1 fruit fly cellular context compared by ENCODE assay signal in the genomic region with DNA sequence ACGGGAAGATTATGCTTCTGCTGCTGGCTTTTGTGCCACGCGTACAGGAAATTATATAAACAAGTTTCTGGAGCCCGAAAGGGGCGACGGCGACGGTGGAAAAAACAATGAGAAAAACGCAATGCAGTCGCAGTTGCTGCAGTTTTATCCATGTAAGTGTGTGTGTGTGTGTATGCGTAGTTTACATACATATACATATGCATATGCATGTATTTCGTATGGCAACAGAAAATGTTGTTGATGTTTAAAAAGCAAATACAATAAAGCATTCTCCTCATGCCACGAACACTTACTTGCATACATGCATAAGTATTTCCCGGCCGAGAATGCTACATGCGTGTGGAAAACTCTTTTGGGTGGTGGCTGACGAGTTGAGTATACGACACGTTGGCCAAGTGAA.
TF ChIP-seq lines count a peak whose summit lies in the region.

No protein-coding gene starts in this region.

TF ChIP-seq in whole organism, embryonic, 481 proteins besides CTCF, POLR2A, EP300 and RAD21 (continued from another document and continues in another):
- peak; percentile 38 for TF ChIP-seq pfk (GFP tag; optimal IDR thresholded peaks at IDR 0.05; lab: Kevin White, UChicago)
- TF ChIP-seq B-H1 (GFP tag; IDR thresholded peaks at IDR 0.05; lab: Robert Waterston, UW) = no peak
- TF ChIP-seq CG31441 (GFP tag; IDR thresholded peaks at IDR 0.05; lab: Robert Waterston, UW) = no peak; the same call in 1 of the 2 replicates
- peak; percentile 25 for TF ChIP-seq CG33213 (GFP tag; optimal IDR thresholded peaks at IDR 0.05; lab: Kevin White, UChicago)
- TF ChIP-seq CG16863 (GFP tag; optimal IDR thresholded peaks at IDR 0.05; lab: Kevin White, UChicago) = peak; percentile 28
- no peak for TF ChIP-seq CG30020 (tag; optimal IDR thresholded peaks at IDR 0.05; lab: Kevin White, UChicago)
- no peak for TF ChIP-seq ems (GFP tag; optimal IDR thresholded peaks at IDR 0.05; lab: Kevin White, UChicago)
- no peak for TF ChIP-seq Hmr (GFP tag; optimal IDR thresholded peaks at IDR 0.05; lab: Kevin White, UChicago)
- peak; percentile 59 for TF ChIP-seq CG14710 (tag; optimal IDR thresholded peaks at IDR 0.05; lab: Kevin White, UChicago)
- peak; percentile 65 for TF ChIP-seq Xrp1 (GFP tag; IDR thresholded peaks at IDR 0.05; lab: Robert Waterston, UW)
- no peak for TF ChIP-seq Atf6 (GFP tag; IDR thresholded peaks at IDR 0.05; lab: Robert Waterston, UW)
- no peak for TF ChIP-seq Doc2 (GFP tag; IDR thresholded peaks at IDR 0.05; lab: Robert Waterston, UW)
- TF ChIP-seq Myb (GFP tag; optimal IDR thresholded peaks at IDR 0.05; lab: Kevin White, UChicago) = no peak
- TF ChIP-seq Sin3A (optimal IDR thresholded peaks at IDR 0.05; lab: Kevin White, UChicago) = no peak
- no peak for TF ChIP-seq Fer1 (GFP tag; optimal IDR thresholded peaks at IDR 0.05; lab: Kevin White, UChicago)
- no peak for TF ChIP-seq Atf-2 (GFP tag; optimal IDR thresholded peaks at IDR 0.05; lab: Kevin White, UChicago)
- no peak for TF ChIP-seq CG11085 (GFP tag; IDR thresholded peaks at IDR 0.05; lab: Robert Waterston, UW)
- peak; percentile 91 for TF ChIP-seq fd64A (GFP tag; optimal IDR thresholded peaks at IDR 0.05; lab: Kevin White, UChicago)
- TF ChIP-seq chif (GFP tag; optimal IDR thresholded peaks at IDR 0.05; lab: Kevin White, UChicago) = peak in 1 of 2 experiments; percentile 31
- no peak for TF ChIP-seq CG43689 (GFP tag; IDR thresholded peaks at IDR 0.05; lab: Robert Waterston, UW)
- TF ChIP-seq gro (GFP tag; optimal IDR thresholded peaks at IDR 0.05; lab: Kevin White, UChicago) = no peak
- no peak for TF ChIP-seq ftz-f1 (GFP tag; optimal IDR thresholded peaks at IDR 0.05; lab: Kevin White, UChicago)
- TF ChIP-seq CG13894 (tag; optimal IDR thresholded peaks at IDR 0.05; lab: Kevin White, UChicago) = no peak
- no peak for TF ChIP-seq CG34422 (GFP tag; IDR thresholded peaks at IDR 0.05; lab: Robert Waterston, UW)
- no peak for TF ChIP-seq fru (optimal IDR thresholded peaks at IDR 0.05; lab: Kevin White, UChicago)
- TF ChIP-seq CG8944 (GFP tag; optimal IDR thresholded peaks at IDR 0.05; lab: Kevin White, UChicago) = peak; percentile 37
- TF ChIP-seq slbo (GFP tag; IDR thresholded peaks at IDR 0.05; lab: Robert Waterston, UW) = no peak
- TF ChIP-seq CG7271 (tag; optimal IDR thresholded peaks at IDR 0.05; lab: Kevin White, UChicago) = no peak
- TF ChIP-seq CG3995 (GFP tag; optimal IDR thresholded peaks at IDR 0.05; lab: Kevin White, UChicago) = no peak
- TF ChIP-seq fd3F (GFP tag; optimal IDR thresholded peaks at IDR 0.05; lab: Kevin White, UChicago) = no peak
- TF ChIP-seq Aef1 (GFP tag; IDR thresholded peaks at IDR 0.05; lab: Robert Waterston, UW) = no peak
- TF ChIP-seq gcm (GFP tag; optimal IDR thresholded peaks at IDR 0.05; lab: Kevin White, UChicago) = peak; percentile 58
- TF ChIP-seq Dad (GFP tag; optimal IDR thresholded peaks at IDR 0.05; lab: Kevin White, UChicago) = no peak
- no peak for TF ChIP-seq sob (GFP tag; IDR thresholded peaks at IDR 0.05; lab: Robert Waterston, UW)
- no peak for TF ChIP-seq CG7357 (GFP tag; IDR thresholded peaks at IDR 0.05; lab: Robert Waterston, UW)
- no peak for TF ChIP-seq CG10543 (GFP tag; optimal IDR thresholded peaks at IDR 0.05; lab: Kevin White, UChicago)
- TF ChIP-seq ewg (GFP tag; optimal IDR thresholded peaks at IDR 0.05; lab: Kevin White, UChicago) = peak; percentile 58
- no peak for TF ChIP-seq CG11695 (GFP tag; IDR thresholded peaks at IDR 0.05; lab: Robert Waterston, UW)
- TF ChIP-seq trh (GFP tag; optimal IDR thresholded peaks at IDR 0.05; lab: Kevin White, UChicago) = no peak
- no peak for TF ChIP-seq Taf1 (GFP tag; IDR thresholded peaks at IDR 0.05; lab: Robert Waterston, UW)
- no peak for TF ChIP-seq CG9215 (GFP tag; IDR thresholded peaks at IDR 0.05; lab: Robert Waterston, UW)
- no peak for TF ChIP-seq CG17912 (GFP tag; optimal IDR thresholded peaks at IDR 0.05; lab: Kevin White, UChicago)
- peak; percentile 84 for TF ChIP-seq CG3407 (GFP tag; optimal IDR thresholded peaks at IDR 0.05; lab: Kevin White, UChicago)
- TF ChIP-seq CG7963 (GFP tag; IDR thresholded peaks at IDR 0.05; lab: Robert Waterston, UW; ENCODE audit: partially characterized antibody) = no peak
- TF ChIP-seq peb (GFP tag; IDR thresholded peaks at IDR 0.05; lab: Robert Waterston, UW) = 0 out of 2 replicates have a peak, but pooled peaks have one; percentile 30
- TF ChIP-seq H2.0 (GFP tag; IDR thresholded peaks at IDR 0.05; lab: Robert Waterston, UW) = no peak
- no peak for TF ChIP-seq Fer3 (tag; optimal IDR thresholded peaks at IDR 0.05; lab: Kevin White, UChicago)
- TF ChIP-seq Dfd (GFP tag; optimal IDR thresholded peaks at IDR 0.05; lab: Kevin White, UChicago) = no peak
- TF ChIP-seq Elba2 (GFP tag; optimal IDR thresholded peaks at IDR 0.05; lab: Kevin White, UChicago) = no peak
- TF ChIP-seq Drgx (GFP tag; IDR thresholded peaks at IDR 0.05; lab: Robert Waterston, UW) = peak; percentile 34; the same call in 1 of the 2 replicates
- TF ChIP-seq lbe (GFP tag; optimal IDR thresholded peaks at IDR 0.05; lab: Kevin White, UChicago) = no peak
- no peak for TF ChIP-seq CG12219 (GFP tag; optimal IDR thresholded peaks at IDR 0.05; lab: Kevin White, UChicago)
- no peak for TF ChIP-seq Ssrp (tag; optimal IDR thresholded peaks at IDR 0.05; lab: Kevin White, UChicago)
- no peak for TF ChIP-seq Dll (GFP tag; IDR thresholded peaks at IDR 0.05; lab: Robert Waterston, UW; ENCODE audit: partially characterized antibody)
- TF ChIP-seq CG30403 (GFP tag; optimal IDR thresholded peaks at IDR 0.05; lab: Kevin White, UChicago) = no peak
- TF ChIP-seq jumu (GFP tag; optimal IDR thresholded peaks at IDR 0.05; lab: Kevin White, UChicago) = no peak
- peak; percentile 56; the same call in 1 of the 2 replicates for TF ChIP-seq sim (GFP tag; IDR thresholded peaks at IDR 0.05; lab: Robert Waterston, UW)
- TF ChIP-seq zf30C (GFP tag; optimal IDR thresholded peaks at IDR 0.05; lab: Kevin White, UChicago) = no peak
- TF ChIP-seq CG13424 (tag; optimal IDR thresholded peaks at IDR 0.05; lab: Kevin White, UChicago) = peak; percentile 28
- peak; percentile 63 for TF ChIP-seq fd102C (GFP tag; optimal IDR thresholded peaks at IDR 0.05; lab: Kevin White, UChicago)
- TF ChIP-seq CG12299 (tag; optimal IDR thresholded peaks at IDR 0.05; lab: Kevin White, UChicago) = peak; percentile 12
- TF ChIP-seq fu2 (GFP tag; optimal IDR thresholded peaks at IDR 0.05; lab: Kevin White, UChicago) = no peak
- TF ChIP-seq NC2α (GFP tag; optimal IDR thresholded peaks at IDR 0.05; lab: Kevin White, UChicago) = peak; percentile 10
- TF ChIP-seq CG1792 (GFP tag; optimal IDR thresholded peaks at IDR 0.05; lab: Kevin White, UChicago) = peak; percentile 38
- peak; percentile 57 for TF ChIP-seq CG6813 (GFP tag; optimal IDR thresholded peaks at IDR 0.05; lab: Kevin White, UChicago)
- TF ChIP-seq lilli (GFP tag; optimal IDR thresholded peaks at IDR 0.05; lab: Kevin White, UChicago) = no peak
- TF ChIP-seq HLHmδ (GFP tag; optimal IDR thresholded peaks at IDR 0.05; lab: Kevin White, UChicago) = peak; percentile 28
- TF ChIP-seq ttk (GFP tag; IDR thresholded peaks at IDR 0.05; lab: Robert Waterston, UW) = peak; percentile 47; the same call in 1 of the 2 replicates
- no peak for TF ChIP-seq CG7786 (GFP tag; optimal IDR thresholded peaks at IDR 0.05; lab: Kevin White, UChicago)
- peak; percentile 57 for TF ChIP-seq twi (tag; optimal IDR thresholded peaks at IDR 0.05; lab: Kevin White, UChicago)
- no peak for TF ChIP-seq bowl (GFP tag; IDR thresholded peaks at IDR 0.05; lab: Robert Waterston, UW)
- TF ChIP-seq CG4820 (GFP tag; optimal IDR thresholded peaks at IDR 0.05; lab: Kevin White, UChicago) = no peak
- no peak for TF ChIP-seq z (GFP tag; IDR thresholded peaks at IDR 0.05; lab: Robert Waterston, UW)
- TF ChIP-seq Bgb (GFP tag; IDR thresholded peaks at IDR 0.05; lab: Robert Waterston, UW; ENCODE audit: partially characterized antibody) = no peak
- no peak for TF ChIP-seq yki (optimal IDR thresholded peaks at IDR 0.05; lab: Kevin White, UChicago)
- no peak for TF ChIP-seq pan (optimal IDR thresholded peaks at IDR 0.05; lab: Kevin White, UChicago)
- no peak for TF ChIP-seq pan (GFP tag; optimal IDR thresholded peaks at IDR 0.05 in 1 of 2, IDR thresholded peaks at IDR 0.05 in 1 of 2)
- TF ChIP-seq Spps (tag; optimal IDR thresholded peaks at IDR 0.05; lab: Kevin White, UChicago) = peak; percentile 28
- TF ChIP-seq her (GFP tag; optimal IDR thresholded peaks at IDR 0.05; lab: Kevin White, UChicago) = no peak
- no peak for TF ChIP-seq disco-r (GFP tag; optimal IDR thresholded peaks at IDR 0.05; lab: Kevin White, UChicago)
- no peak for TF ChIP-seq nerfin-2 (GFP tag; IDR thresholded peaks at IDR 0.05; lab: Robert Waterston, UW; ENCODE audit: partially characterized antibody)
- no peak for TF ChIP-seq CG15269 (tag; optimal IDR thresholded peaks at IDR 0.05; lab: Kevin White, UChicago)
- no peak for TF ChIP-seq Bteb2 (GFP tag; optimal IDR thresholded peaks at IDR 0.05; lab: Kevin White, UChicago)
- TF ChIP-seq Nf-YC (tag; optimal IDR thresholded peaks at IDR 0.05; lab: Kevin White, UChicago) = no peak
- TF ChIP-seq HLH54F (GFP tag; optimal IDR thresholded peaks at IDR 0.05; lab: Kevin White, UChicago) = no peak
- no peak for TF ChIP-seq CG10321 (GFP tag; IDR thresholded peaks at IDR 0.05; lab: Robert Waterston, UW)
- TF ChIP-seq CG11398 (GFP tag; optimal IDR thresholded peaks at IDR 0.05; lab: Kevin White, UChicago) = no peak
- peak; percentile 79 for TF ChIP-seq ci (GFP tag; IDR thresholded peaks at IDR 0.05; lab: Robert Waterston, UW)
- no peak for TF ChIP-seq CG18619 (GFP tag; optimal IDR thresholded peaks at IDR 0.05; lab: Kevin White, UChicago)
- TF ChIP-seq cad (GFP tag; optimal IDR thresholded peaks at IDR 0.05; lab: Kevin White, UChicago) = no peak
- no peak for TF ChIP-seq fd96Cb (tag; optimal IDR thresholded peaks at IDR 0.05; lab: Kevin White, UChicago)
- TF ChIP-seq Neu2 (GFP tag; optimal IDR thresholded peaks at IDR 0.05; lab: Kevin White, UChicago; ENCODE audit: borderline replicate concordance) = no peak
- TF ChIP-seq stwl (tag; optimal IDR thresholded peaks at IDR 0.05; lab: Kevin White, UChicago) = peak; percentile 5
- TF ChIP-seq Mad (GFP tag; optimal IDR thresholded peaks at IDR 0.05; lab: Kevin White, UChicago) = no peak
- TF ChIP-seq CG6254 (GFP tag; optimal IDR thresholded peaks at IDR 0.05; lab: Kevin White, UChicago) = peak; percentile 47
- no peak for TF ChIP-seq NfI (GFP tag; optimal IDR thresholded peaks at IDR 0.05; lab: Kevin White, UChicago)
- no peak for TF ChIP-seq CG10462 (GFP tag; optimal IDR thresholded peaks at IDR 0.05; lab: Kevin White, UChicago)
- TF ChIP-seq usp (GFP tag; optimal IDR thresholded peaks at IDR 0.05; lab: Kevin White, UChicago) = no peak
- no peak for TF ChIP-seq row (GFP tag; IDR thresholded peaks at IDR 0.05; lab: Robert Waterston, UW)
- TF ChIP-seq ind (GFP tag; optimal IDR thresholded peaks at IDR 0.05; lab: Kevin White, UChicago) = no peak
- TF ChIP-seq sisA (GFP tag; IDR thresholded peaks at IDR 0.05; lab: Robert Waterston, UW) = no peak
- no peak for TF ChIP-seq CG12104 (GFP tag; optimal IDR thresholded peaks at IDR 0.05; lab: Kevin White, UChicago)
- no peak for TF ChIP-seq CG32532 (GFP tag; IDR thresholded peaks at IDR 0.05; lab: Robert Waterston, UW)
- TF ChIP-seq crol (GFP tag; IDR thresholded peaks at IDR 0.05; lab: Robert Waterston, UW) = peak; percentile 66
- no peak for TF ChIP-seq gce (GFP tag; IDR thresholded peaks at IDR 0.05; lab: Robert Waterston, UW)
- TF ChIP-seq NFAT (GFP tag; IDR thresholded peaks at IDR 0.05; lab: Robert Waterston, UW) = no peak
- no peak for TF ChIP-seq CG5953 (GFP tag; IDR thresholded peaks at IDR 0.05; lab: Robert Waterston, UW)
- TF ChIP-seq CG1832 (GFP tag; optimal IDR thresholded peaks at IDR 0.05; lab: Kevin White, UChicago) = no peak
- no peak for TF ChIP-seq CG3847 (GFP tag; IDR thresholded peaks at IDR 0.05; lab: Robert Waterston, UW)
- TF ChIP-seq ase (GFP tag; IDR thresholded peaks at IDR 0.05; lab: Robert Waterston, UW) = no peak
- no peak for TF ChIP-seq crc (GFP tag; optimal IDR thresholded peaks at IDR 0.05; lab: Kevin White, UChicago)
- no peak for TF ChIP-seq CG6791 (GFP tag; IDR thresholded peaks at IDR 0.05; lab: Robert Waterston, UW; ENCODE audit: partially characterized antibody)
- peak; percentile 13 to 65 for TF ChIP-seq Pdp1 (GFP tag; optimal IDR thresholded peaks at IDR 0.05; lab: Kevin White, UChicago)
- TF ChIP-seq al (GFP tag; IDR thresholded peaks at IDR 0.05; lab: Robert Waterston, UW) = no peak
- no peak for TF ChIP-seq NK7.1 (GFP tag; optimal IDR thresholded peaks at IDR 0.05; lab: Kevin White, UChicago)
- TF ChIP-seq eyg (GFP tag; optimal IDR thresholded peaks at IDR 0.05; lab: Kevin White, UChicago) = no peak
- no peak for TF ChIP-seq vfl (GFP tag; optimal IDR thresholded peaks at IDR 0.05; lab: Kevin White, UChicago)
- TF ChIP-seq sd (tag; optimal IDR thresholded peaks at IDR 0.05; lab: Kevin White, UChicago) = peak; percentile 14
- no peak for TF ChIP-seq CG6765 (GFP tag; optimal IDR thresholded peaks at IDR 0.05; lab: Kevin White, UChicago)
- no peak for TF ChIP-seq Ada2b (GFP tag; IDR thresholded peaks at IDR 0.05; lab: Robert Waterston, UW)
- TF ChIP-seq CG14860 (GFP tag; IDR thresholded peaks at IDR 0.05; lab: Robert Waterston, UW; ENCODE audit: partially characterized antibody) = no peak
- TF ChIP-seq p53 (GFP tag; optimal IDR thresholded peaks at IDR 0.05; lab: Kevin White, UChicago) = no peak
- no peak for TF ChIP-seq amos (GFP tag; IDR thresholded peaks at IDR 0.05; lab: Robert Waterston, UW; ENCODE audit: partially characterized antibody)
- TF ChIP-seq PHDP (tag; optimal IDR thresholded peaks at IDR 0.05; lab: Kevin White, UChicago) = peak; percentile 43
- no peak for TF ChIP-seq CG4328 (GFP tag; optimal IDR thresholded peaks at IDR 0.05; lab: Kevin White, UChicago)
- TF ChIP-seq sna (GFP tag; IDR thresholded peaks at IDR 0.05; lab: Robert Waterston, UW; ENCODE audit: partially characterized antibody) = no peak
- TF ChIP-seq rib (GFP tag; IDR thresholded peaks at IDR 0.05; lab: Robert Waterston, UW) = no peak
- TF ChIP-seq ATbp (GFP tag; optimal IDR thresholded peaks at IDR 0.05; lab: Kevin White, UChicago) = peak; percentile 91
- TF ChIP-seq CG2120 (GFP tag; optimal IDR thresholded peaks at IDR 0.05; lab: Kevin White, UChicago) = no peak
- TF ChIP-seq prd (optimal IDR thresholded peaks at IDR 0.05; lab: Kevin White, UChicago) = no peak
- 0 out of 3 replicates have a peak, but pooled peaks have one; percentile 12 for TF ChIP-seq prd (GFP tag; IDR thresholded peaks at IDR 0.05; lab: Robert Waterston, UW)
- TF ChIP-seq Dip2 (GFP tag; IDR thresholded peaks at IDR 0.05; lab: Robert Waterston, UW) = no peak
